Worm (Caenorhabditis elegans): ENCODE results near the gene lpr-2.

The lpr-2 gene

ce11 chrIV:11760700-11761459 is 18.1 kb upstream of the lpr-2 start, which contains the start of gene T12A7.2:
T12A7.2 (minus strand) TSS chrIV:11761111.
- TF ChIP-seq cebp-2 (GFP tag; IDR thresholded peaks at IDR 0.05) (no peak), F49E8.2 (tag; optimal IDR thresholded peaks at IDR 0.05; ENCODE audit: insufficient read depth) (no peak), lin-35 (GFP tag; optimal IDR thresholded peaks at IDR 0.05) (peak in 1 of 3 experiments; percentile 23), tbx-9 (tag; optimal IDR thresholded peaks at IDR 0.05; ENCODE audit: borderline replicate concordance) (no peak), tlf-1 (GFP tag; optimal IDR thresholded peaks at IDR 0.05) (no peak), nhr-80 (tag; optimal IDR thresholded peaks at IDR 0.05) (peak; percentile 28), lir-1 (GFP tag; conservative IDR thresholded peaks at IDR 0.05) (no peak), B0035.1 (tag; optimal IDR thresholded peaks at IDR 0.05) (no peak), ceh-91 (GFP tag; IDR thresholded peaks at IDR 0.05) (no peak), K12H6.12 (tag; optimal IDR thresholded peaks at IDR 0.05) (peak; percentile 9), gei-17 (GFP tag; optimal IDR thresholded peaks at IDR 0.05) (no peak), snpc-4 (GFP tag; optimal IDR thresholded peaks at IDR 0.05) (no peak), snpc-4 (tag; optimal IDR thresholded peaks at IDR 0.05) (no peak), F57A8.1 (GFP tag; optimal IDR thresholded peaks at IDR 0.05) (no peak), dpff-1 (tag; optimal IDR thresholded peaks at IDR 0.05) (no peak), hmg-1.2 (GFP tag; IDR thresholded peaks at IDR 0.05) (peak; percentile 30; the same call in 1 of the 2 replicates), hmg-20 (GFP tag; IDR thresholded peaks at IDR 0.05) (no peak)

- TF ChIP-seq K11D2.4 (GFP tag; IDR thresholded peaks at IDR 0.05): peak; percentile 43; the same call in 1 of the 2 replicates
- no peak for TF ChIP-seq nhr-179 (tag; optimal IDR thresholded peaks at IDR 0.05)
- TF ChIP-seq tlf-1 (GFP tag; optimal IDR thresholded peaks at IDR 0.05): no peak
- peak; percentile 1 for TF ChIP-seq K12H6.12 (tag; optimal IDR thresholded peaks at IDR 0.05)
- no peak for TF ChIP-seq cebp-1 (GFP tag; IDR thresholded peaks at IDR 0.05)
- no peak for TF ChIP-seq cebp-1 (tag; optimal IDR thresholded peaks at IDR 0.05)
- no peak for TF ChIP-seq dox-1 (GFP tag; IDR thresholded peaks at IDR 0.05)
Observed at ce11 chrIV:11765507-11765906, 13.5 kb upstream of the lpr-2 start.

- TF ChIP-seq ceh-100 (GFP tag; IDR thresholded peaks at IDR 0.05) (no peak), nhr-80 (tag; optimal IDR thresholded peaks at IDR 0.05) (peak; percentile 24), xnd-1 (tag; optimal IDR thresholded peaks at IDR 0.05) (no peak)
Observed at ce11 chrIV:11769769-11770168, 9.2 kb upstream of the lpr-2 start.

DNA sequence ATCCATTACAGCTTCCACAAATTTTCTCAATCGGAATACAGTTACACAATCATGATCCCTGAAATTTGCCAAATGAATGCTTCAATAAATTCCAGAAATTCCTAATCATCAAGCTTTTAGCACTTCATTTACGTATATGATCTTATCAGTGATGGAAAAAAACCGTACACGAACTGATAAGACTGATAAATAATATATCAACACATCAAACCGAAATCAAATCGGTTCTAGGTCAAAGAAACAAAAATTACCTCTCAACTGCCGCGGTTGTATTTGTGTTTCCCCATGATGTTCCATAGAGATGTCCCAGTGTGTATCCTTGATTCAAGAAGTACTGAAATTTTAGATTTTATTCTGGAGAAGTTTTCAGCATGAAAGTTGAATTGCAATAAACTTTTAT is 8.0 kb upstream of the lpr-2 start:
- TF ChIP-seq ceh-27 (GFP tag; optimal IDR thresholded peaks at IDR 0.05): no peak
- no peak for TF ChIP-seq tlf-1 (GFP tag; optimal IDR thresholded peaks at IDR 0.05)
- peak; percentile 57 for TF ChIP-seq nhr-80 (tag; optimal IDR thresholded peaks at IDR 0.05)
- no peak for TF ChIP-seq lin-35 (GFP tag; optimal IDR thresholded peaks at IDR 0.05)

DNA sequence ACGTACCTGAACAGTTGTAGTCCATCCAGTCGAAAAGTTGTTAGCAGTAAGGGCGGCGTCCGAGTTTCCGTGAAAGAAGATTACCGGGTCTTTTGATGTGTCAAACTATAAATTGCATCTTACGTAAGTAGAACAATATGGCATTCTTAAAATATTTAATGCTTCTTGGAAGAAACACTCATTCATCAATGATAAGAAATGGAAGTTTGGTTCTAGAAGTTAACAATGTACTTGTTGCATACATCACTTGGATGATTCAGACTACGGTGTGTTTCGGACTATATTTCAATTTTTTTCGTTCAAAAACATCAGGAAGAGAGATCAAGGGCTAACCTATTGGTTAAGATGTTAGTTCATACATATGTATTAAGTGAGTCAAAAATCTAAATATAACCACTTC is 6.9 kb upstream of the lpr-2 start:
- TF ChIP-seq chd-7 (tag; optimal IDR thresholded peaks at IDR 0.05) (no peak), F33H1.4 (GFP tag; IDR thresholded peaks at IDR 0.05) (no peak), F37B4.10 (GFP tag; IDR thresholded peaks at IDR 0.05) (no peak), mcd-1 (GFP tag; IDR thresholded peaks at IDR 0.05) (no peak), rpc-1 (optimal IDR thresholded peaks at IDR 0.05) (no peak), rpc-1 (tag; optimal IDR thresholded peaks at IDR 0.05) (no peak), Y53G8AR.9 (GFP tag; conservative IDR thresholded peaks at IDR 0.05) (no peak), ceh-58 (GFP tag; IDR thresholded peaks at IDR 0.05) (no peak), Y67H2A.10 (GFP tag; conservative IDR thresholded peaks at IDR 0.05) (no peak), egrh-3 (GFP tag; IDR thresholded peaks at IDR 0.05) (no peak), tlf-1 (GFP tag; optimal IDR thresholded peaks at IDR 0.05) (no peak), lin-54 (GFP tag; optimal IDR thresholded peaks at IDR 0.05) (no peak), cebp-2 (GFP tag; IDR thresholded peaks at IDR 0.05) (no peak), bed-2 (GFP tag; IDR thresholded peaks at IDR 0.05) (no peak), snpc-3.4 (tag; optimal IDR thresholded peaks at IDR 0.05) (no peak), ceh-79 (tag; optimal IDR thresholded peaks at IDR 0.05) (no peak), ztf-22 (GFP tag; optimal IDR thresholded peaks at IDR 0.05) (no peak), cebp-1 (GFP tag; IDR thresholded peaks at IDR 0.05) (no peak), cebp-1 (tag; optimal IDR thresholded peaks at IDR 0.05) (no peak), D2030.7 (GFP tag; IDR thresholded peaks at IDR 0.05) (no peak), F57A8.1 (GFP tag; optimal IDR thresholded peaks at IDR 0.05) (no peak)
